Fruit fly (Drosophila melanogaster): Measurements from ENCODE around the gene sens-2.

sens-2 gene

dm6 chr2L:6787029-6787972, 34.4 kb upstream of the sens-2 start (continued):
- TF ChIP-seq insv (GFP tag; optimal IDR thresholded peaks at IDR 0.05) (peak; percentile 49 to 72), eyg (GFP tag; optimal IDR thresholded peaks at IDR 0.05) (peak; percentile 97), NC2β (GFP tag; optimal IDR thresholded peaks at IDR 0.05) (peak; percentile 89), zen (tag; optimal IDR thresholded peaks at IDR 0.05) (peak; percentile 74), nerfin-1 (tag; optimal IDR thresholded peaks at IDR 0.05) (peak; percentile 93), CG8924 (tag; optimal IDR thresholded peaks at IDR 0.05) (peak; percentile 97), CG3995 (GFP tag; optimal IDR thresholded peaks at IDR 0.05) (peak; percentile 79), Ptx1 (GFP tag; IDR thresholded peaks at IDR 0.05) (peak; percentile 94), CG12071 (GFP tag; optimal IDR thresholded peaks at IDR 0.05) (peak; percentile 87), shn (GFP tag; optimal IDR thresholded peaks at IDR 0.05) (peak; percentile 97), CG11504 (tag; optimal IDR thresholded peaks at IDR 0.05) (peak; percentile 98), Scr (GFP tag; IDR thresholded peaks at IDR 0.05; ENCODE audit: partially characterized antibody) (no peak; the same call in 1 of the 2 replicates), Hr39 (optimal IDR thresholded peaks at IDR 0.05) (no peak), CG12769 (tag; optimal IDR thresholded peaks at IDR 0.05) (peak; percentile 92), gt (GFP tag; IDR thresholded peaks at IDR 0.05) (peak; percentile 74), gcm2 (GFP tag; optimal IDR thresholded peaks at IDR 0.05) (peak; percentile 83), wdn (GFP tag; IDR thresholded peaks at IDR 0.05) (peak; percentile 76), nerfin-2 (GFP tag; IDR thresholded peaks at IDR 0.05; ENCODE audit: partially characterized antibody) (no peak), CG8765 (GFP tag; IDR thresholded peaks at IDR 0.05) (peak; percentile 34; the same call in 1 of the 2 replicates), slp2 (GFP tag; optimal IDR thresholded peaks at IDR 0.05) (peak; percentile 98), Sry-β (GFP tag; optimal IDR thresholded peaks at IDR 0.05) (peak; percentile 57), CG16779 (GFP tag; IDR thresholded peaks at IDR 0.05) (peak; percentile 61), Aef1 (GFP tag; IDR thresholded peaks at IDR 0.05) (peak; percentile 85), btn (GFP tag; optimal IDR thresholded peaks at IDR 0.05) (peak; percentile 87), CG1529 (GFP tag; optimal IDR thresholded peaks at IDR 0.05) (peak; percentile 94), gsb-n (tag; optimal IDR thresholded peaks at IDR 0.05) (peak; percentile 89), pfk (GFP tag; optimal IDR thresholded peaks at IDR 0.05) (no peak), prd (optimal IDR thresholded peaks at IDR 0.05) (no peak), prd (GFP tag; IDR thresholded peaks at IDR 0.05) (peak; percentile 91), so (GFP tag; IDR thresholded peaks at IDR 0.05) (peak; percentile 82; the same call in 2 of the 3 replicates), z (GFP tag; IDR thresholded peaks at IDR 0.05) (peak; percentile 94), Sry-δ (GFP tag; optimal IDR thresholded peaks at IDR 0.05) (peak; percentile 70), B-H2 (GFP tag; optimal IDR thresholded peaks at IDR 0.05) (peak; percentile 70), Sox102F (GFP tag; optimal IDR thresholded peaks at IDR 0.05) (peak; percentile 92), ci (GFP tag; IDR thresholded peaks at IDR 0.05) (peak; percentile 27; the same call in 2 of the 3 replicates), CTCF (GFP tag; optimal IDR thresholded peaks at IDR 0.05) (peak; percentile 58), Gsc (GFP tag; IDR thresholded peaks at IDR 0.05) (peak; percentile 50), pb (GFP tag; optimal IDR thresholded peaks at IDR 0.05) (peak; percentile 96), D19A (tag; optimal IDR thresholded peaks at IDR 0.05) (peak; percentile 91), Poxn (GFP tag; IDR thresholded peaks at IDR 0.05) (peak; percentile 73), CG2129 (GFP tag; IDR thresholded peaks at IDR 0.05; ENCODE audit: partially characterized antibody) (no peak), tin (GFP tag; optimal IDR thresholded peaks at IDR 0.05) (peak; percentile 94), Side (GFP tag; optimal IDR thresholded peaks at IDR 0.05) (peak; percentile 96), Mes4 (GFP tag; optimal IDR thresholded peaks at IDR 0.05) (peak; percentile 96), otp (GFP tag; IDR thresholded peaks at IDR 0.05) (peak; percentile 42; the same call in 2 of the 3 replicates), PHDP (tag; optimal IDR thresholded peaks at IDR 0.05) (peak; percentile 93), exex (tag; optimal IDR thresholded peaks at IDR 0.05) (peak; percentile 73), Ravus (GFP tag; IDR thresholded peaks at IDR 0.05) (peak; percentile 65), CG12155 (GFP tag; optimal IDR thresholded peaks at IDR 0.05) (peak; percentile 91), dmrt11E (tag; optimal IDR thresholded peaks at IDR 0.05) (peak; percentile 86)

Data from whole organism, embryonic.